Fruit fly (Drosophila melanogaster): ENCODE results near the gene DNAlig3.

DNAlig3 gene

dm6 chr3R:12448889-12449314, 47.3 kb upstream of the DNAlig3 start, which contains the start of gene CG18549 (continued):
- TF ChIP-seq Hr78 (GFP tag; optimal IDR thresholded peaks at IDR 0.05) (peak in 1 of 2 experiments; percentile 99), CG9437 (GFP tag; optimal IDR thresholded peaks at IDR 0.05) (peak; percentile 97), otp (GFP tag; IDR thresholded peaks at IDR 0.05) (peak; percentile 100), ci (GFP tag; IDR thresholded peaks at IDR 0.05) (peak; percentile 100), CG11085 (GFP tag; IDR thresholded peaks at IDR 0.05) (peak; percentile 99), CG17359 (tag; optimal IDR thresholded peaks at IDR 0.05) (peak; percentile 100), bowl (GFP tag; IDR thresholded peaks at IDR 0.05) (peak; percentile 100), Ada2b (GFP tag; IDR thresholded peaks at IDR 0.05) (peak; percentile 100), tup (GFP tag; optimal IDR thresholded peaks at IDR 0.05) (peak; percentile 99), CG2116 (GFP tag; optimal IDR thresholded peaks at IDR 0.05) (peak; percentile 94), CG8765 (GFP tag; IDR thresholded peaks at IDR 0.05) (peak; percentile 98), NK7.1 (GFP tag; optimal IDR thresholded peaks at IDR 0.05) (peak; percentile 99), CG8089 (GFP tag; optimal IDR thresholded peaks at IDR 0.05) (peak; percentile 99), D (optimal IDR thresholded peaks at IDR 0.05) (no peak), D (GFP tag; optimal IDR thresholded peaks at IDR 0.05) (peak; percentile 100), CTCF (GFP tag; optimal IDR thresholded peaks at IDR 0.05) (peak; percentile 81), HLH54F (GFP tag; optimal IDR thresholded peaks at IDR 0.05) (peak; percentile 99), usp (GFP tag; optimal IDR thresholded peaks at IDR 0.05) (no peak), E2f1 (GFP tag; IDR thresholded peaks at IDR 0.05) (peak; percentile 100), CG31365 (tag; optimal IDR thresholded peaks at IDR 0.05) (peak; percentile 95), Ptx1 (GFP tag; IDR thresholded peaks at IDR 0.05) (peak; percentile 100), nom (GFP tag; optimal IDR thresholded peaks at IDR 0.05) (peak; percentile 100), CG12236 (GFP tag; optimal IDR thresholded peaks at IDR 0.05) (peak; percentile 99), CG17802 (tag; optimal IDR thresholded peaks at IDR 0.05) (peak; percentile 95), CG12744 (GFP tag; optimal IDR thresholded peaks at IDR 0.05) (peak; percentile 99), CG18476 (GFP tag; optimal IDR thresholded peaks at IDR 0.05) (peak; percentile 99), so (GFP tag; IDR thresholded peaks at IDR 0.05) (peak; percentile 100), crp (GFP tag; optimal IDR thresholded peaks at IDR 0.05) (peak; percentile 44 to 81), CG11696 (GFP tag; IDR thresholded peaks at IDR 0.05) (peak; percentile 98)

- TF ChIP-seq CG12219 (GFP tag; optimal IDR thresholded peaks at IDR 0.05): no peak
- no peak for TF ChIP-seq Vsx1 (GFP tag; optimal IDR thresholded peaks at IDR 0.05)
- no peak for TF ChIP-seq dmrt99B (tag; optimal IDR thresholded peaks at IDR 0.05)
- peak; percentile 92 for TF ChIP-seq Ets65A (GFP tag)
- no peak for TF ChIP-seq Trl (optimal IDR thresholded peaks at IDR 0.05)
- TF ChIP-seq Trl (GFP tag; optimal IDR thresholded peaks at IDR 0.05): no peak
- TF ChIP-seq Atf6 (GFP tag; IDR thresholded peaks at IDR 0.05): no peak
- no peak for TF ChIP-seq Asciz (GFP tag; optimal IDR thresholded peaks at IDR 0.05)
These were observed 46.7 kb upstream of the DNAlig3 start for dm6 chr3R:12448344-12448743.

- TF ChIP-seq psq (GFP tag; optimal IDR thresholded peaks at IDR 0.05) (no peak), CG11398 (GFP tag; optimal IDR thresholded peaks at IDR 0.05) (no peak), CG10274 (GFP tag; optimal IDR thresholded peaks at IDR 0.05) (no peak), H15 (GFP tag; IDR thresholded peaks at IDR 0.05) (no peak), nmo (GFP tag; optimal IDR thresholded peaks at IDR 0.05) (no peak), fu2 (GFP tag; optimal IDR thresholded peaks at IDR 0.05) (no peak), CG11504 (tag; optimal IDR thresholded peaks at IDR 0.05) (no peak), CG9876 (GFP tag; optimal IDR thresholded peaks at IDR 0.05) (no peak), usp (GFP tag; optimal IDR thresholded peaks at IDR 0.05) (no peak), cg (GFP tag; optimal IDR thresholded peaks at IDR 0.05) (no peak), D (optimal IDR thresholded peaks at IDR 0.05) (no peak), D (GFP tag; optimal IDR thresholded peaks at IDR 0.05) (no peak), fd3F (GFP tag; optimal IDR thresholded peaks at IDR 0.05) (no peak), lilli (GFP tag; optimal IDR thresholded peaks at IDR 0.05) (no peak), CG6854 (GFP tag; optimal IDR thresholded peaks at IDR 0.05) (no peak), NfI (GFP tag; optimal IDR thresholded peaks at IDR 0.05) (no peak), sens-2 (GFP tag; IDR thresholded peaks at IDR 0.05) (no peak)
These were observed 45.7 kb upstream of the DNAlig3 start, which contains the start of gene vrs for dm6 chr3R:12447353-12447752. Gene vrs, plus strand, starts transcription at chr3R:12447653.

Measured in whole organism, embryonic.